Worm (Caenorhabditis elegans): ENCODE data around the gene R09D1.12.

The R09D1.12 gene

ce11 chrII:9490589-9490988 is 38.5 kb upstream of the R09D1.12 start (continued):
- TF ChIP-seq vab-15 (tag; optimal IDR thresholded peaks at IDR 0.05) = no peak
- TF ChIP-seq lin-39 (tag; optimal IDR thresholded peaks at IDR 0.05) = no peak
- TF ChIP-seq ceh-82 (tag; optimal IDR thresholded peaks at IDR 0.05) = no peak
- no peak for TF ChIP-seq tbx-2 (tag; optimal IDR thresholded peaks at IDR 0.05)
- TF ChIP-seq dsc-1 (tag; optimal IDR thresholded peaks at IDR 0.05) = no peak
- no peak for TF ChIP-seq unc-86 (tag; optimal IDR thresholded peaks at IDR 0.05)
- TF ChIP-seq nhr-90 (tag; optimal IDR thresholded peaks at IDR 0.05; ENCODE audit: poor library complexity) = no peak
- TF ChIP-seq ceh-90 (tag; optimal IDR thresholded peaks at IDR 0.05) = no peak
- TF ChIP-seq blmp-1 (tag; optimal IDR thresholded peaks at IDR 0.05) = no peak
- TF ChIP-seq nhr-85 (tag) = peak; percentile 84
- TF ChIP-seq unc-130 (tag; optimal IDR thresholded peaks at IDR 0.05) = no peak
- no peak for TF ChIP-seq ceh-63 (GFP tag; optimal IDR thresholded peaks at IDR 0.05)
- TF ChIP-seq fos-1 (tag; optimal IDR thresholded peaks at IDR 0.05) = no peak
- TF ChIP-seq ceh-88 (GFP tag; IDR thresholded peaks at IDR 0.05) = no peak
- TF ChIP-seq C34B4.2 (tag; optimal IDR thresholded peaks at IDR 0.05) = no peak
- TF ChIP-seq nhr-237 (tag; optimal IDR thresholded peaks at IDR 0.05) = no peak
- peak; percentile 54 for TF ChIP-seq nhr-71 (tag; optimal IDR thresholded peaks at IDR 0.05)
- no peak for TF ChIP-seq hlh-17 (GFP tag; optimal IDR thresholded peaks at IDR 0.05; ENCODE audit: borderline replicate concordance)
- no peak for TF ChIP-seq nhr-77 (tag; optimal IDR thresholded peaks at IDR 0.05)
- no peak for TF ChIP-seq sup-37 (GFP tag; optimal IDR thresholded peaks at IDR 0.05)
- TF ChIP-seq mef-2 (tag; optimal IDR thresholded peaks at IDR 0.05) = no peak

ce11 chrII:9489922-9490321 is 37.9 kb upstream of the R09D1.12 start:
- TF ChIP-seq ceh-88 (GFP tag; IDR thresholded peaks at IDR 0.05) = no peak
- no peak for TF ChIP-seq zag-1 (tag; optimal IDR thresholded peaks at IDR 0.05)
- TF ChIP-seq nhr-19 (GFP tag; conservative IDR thresholded peaks at IDR 0.05) = no peak

- TF ChIP-seq zip-4 (GFP tag; optimal IDR thresholded peaks at IDR 0.05) (no peak), blmp-1 (tag; optimal IDR thresholded peaks at IDR 0.05) (peak; percentile 64), zag-1 (tag; optimal IDR thresholded peaks at IDR 0.05) (no peak), tbx-2 (tag; optimal IDR thresholded peaks at IDR 0.05) (peak; percentile 76), nhr-47 (tag; optimal IDR thresholded peaks at IDR 0.05) (peak; percentile 44), unc-130 (tag; optimal IDR thresholded peaks at IDR 0.05) (no peak), swsn-7 (tag; optimal IDR thresholded peaks at IDR 0.05) (peak; percentile 26), pag-3 (tag; optimal IDR thresholded peaks at IDR 0.05; ENCODE audit: borderline replicate concordance, insufficient read depth) (no peak), ceh-82 (tag; optimal IDR thresholded peaks at IDR 0.05) (peak; percentile 3 to 16 (median 12)), nhr-90 (tag; optimal IDR thresholded peaks at IDR 0.05; ENCODE audit: poor library complexity) (peak; percentile 74), nhr-19 (GFP tag; conservative IDR thresholded peaks at IDR 0.05) (peak; percentile 61), snu-23 (GFP tag; optimal IDR thresholded peaks at IDR 0.05) (peak; percentile 66), dpl-1 (GFP tag; optimal IDR thresholded peaks at IDR 0.05) (peak in 2 of 3 experiments; percentile 10 to 16), ceh-88 (GFP tag; IDR thresholded peaks at IDR 0.05) (no peak), unc-62 (GFP tag; optimal IDR thresholded peaks at IDR 0.05) (no peak), rnt-1 (tag; optimal IDR thresholded peaks at IDR 0.05) (peak; percentile 38), ceh-8 (GFP tag; optimal IDR thresholded peaks at IDR 0.05) (no peak), nhr-76 (tag; optimal IDR thresholded peaks at IDR 0.05) (no peak), fkh-10 (GFP tag; optimal IDR thresholded peaks at IDR 0.05) (no peak), Y116A8C.19 (tag; optimal IDR thresholded peaks at IDR 0.05; ENCODE audit: borderline replicate concordance) (no peak), alr-1 (tag; optimal IDR thresholded peaks at IDR 0.05; ENCODE audit: borderline replicate concordance) (no peak), irx-1 (tag; optimal IDR thresholded peaks at IDR 0.05) (no peak), ceh-90 (tag; optimal IDR thresholded peaks at IDR 0.05) (no peak), nhr-12 (tag; optimal IDR thresholded peaks at IDR 0.05) (no peak), hlh-4 (tag; optimal IDR thresholded peaks at IDR 0.05) (no peak), lin-35 (GFP tag; optimal IDR thresholded peaks at IDR 0.05) (peak; percentile 15 to 61), efl-1 (optimal IDR thresholded peaks at IDR 0.05) (peak; percentile 8 to 11), efl-1 (GFP tag; optimal IDR thresholded peaks at IDR 0.05 in 1 of 2) (peak in 1 of 2 experiments; percentile 90), fos-1 (tag; optimal IDR thresholded peaks at IDR 0.05) (no peak), tlp-1 (tag; optimal IDR thresholded peaks at IDR 0.05) (no peak), mef-2 (tag; optimal IDR thresholded peaks at IDR 0.05) (no peak), xbp-1 (tag; optimal IDR thresholded peaks at IDR 0.05) (peak; percentile 18), nhr-20 (tag; optimal IDR thresholded peaks at IDR 0.05) (peak; percentile 85), egl-27 (tag; optimal IDR thresholded peaks at IDR 0.05) (peak in 1 of 2 experiments; percentile 20), nhr-11 (tag; optimal IDR thresholded peaks at IDR 0.05) (no peak)
Measured at ce11 chrII:9487337-9487950, 35.4 kb upstream of the R09D1.12 start, which contains the start of gene T19H5.4. T19H5.4 (minus strand) TSS chrII:9487387.

Data from whole organism, L1 larva.